Fruit fly (Drosophila melanogaster): ENCODE measurements around the gene CG7443.

The CG7443 gene

dm6 chr3R:8354458-8354857, 30.3 kb downstream of the CG7443 start (continued):
- TF ChIP-seq Lim3 (GFP tag; IDR thresholded peaks at IDR 0.05) (no peak), chif (GFP tag; optimal IDR thresholded peaks at IDR 0.05) (no peak), bsh (GFP tag; optimal IDR thresholded peaks at IDR 0.05) (peak in 1 of 2 experiments; percentile 55), CG10431 (GFP tag; optimal IDR thresholded peaks at IDR 0.05) (no peak), wdn (GFP tag; IDR thresholded peaks at IDR 0.05) (peak; percentile 25; the same call in 1 of the 2 replicates), tap (tag; optimal IDR thresholded peaks at IDR 0.05) (peak; percentile 35), CoRest (tag; optimal IDR thresholded peaks at IDR 0.05) (peak; percentile 0), ro (GFP tag; IDR thresholded peaks at IDR 0.05) (no peak), Abd-B (GFP tag; optimal IDR thresholded peaks at IDR 0.05) (no peak), dimm (GFP tag; IDR thresholded peaks at IDR 0.05) (0 out of 2 replicates have a peak, but pooled peaks have one; percentile 17), bab2 (GFP tag; optimal IDR thresholded peaks at IDR 0.05) (peak; percentile 16), lmd (GFP tag; IDR thresholded peaks at IDR 0.05) (peak; percentile 74), CG3995 (GFP tag; optimal IDR thresholded peaks at IDR 0.05) (no peak), nmo (GFP tag; optimal IDR thresholded peaks at IDR 0.05) (peak; percentile 37), CG8765 (GFP tag; IDR thresholded peaks at IDR 0.05) (no peak), CG11560 (tag; IDR thresholded peaks at IDR 0.05) (no peak), CG9727 (GFP tag; optimal IDR thresholded peaks at IDR 0.05) (peak; percentile 27), CG2712 (tag; optimal IDR thresholded peaks at IDR 0.05) (peak; percentile 42), Ets65A (GFP tag) (no peak), HLHmδ (GFP tag; optimal IDR thresholded peaks at IDR 0.05) (no peak), CG10565 (GFP tag; optimal IDR thresholded peaks at IDR 0.05) (no peak), crol (GFP tag; IDR thresholded peaks at IDR 0.05) (no peak), Gsc (GFP tag; IDR thresholded peaks at IDR 0.05) (no peak), CG9609 (GFP tag; optimal IDR thresholded peaks at IDR 0.05) (no peak), ac (GFP tag; optimal IDR thresholded peaks at IDR 0.05) (no peak), scrt (GFP tag; optimal IDR thresholded peaks at IDR 0.05) (no peak), Meics (GFP tag; optimal IDR thresholded peaks at IDR 0.05) (peak; percentile 56), Fer3 (tag; optimal IDR thresholded peaks at IDR 0.05) (peak; percentile 66), CG12391 (tag; optimal IDR thresholded peaks at IDR 0.05) (peak; percentile 39), CG33557 (GFP tag; optimal IDR thresholded peaks at IDR 0.05) (no peak), ewg (GFP tag; optimal IDR thresholded peaks at IDR 0.05) (no peak), grau (tag; optimal IDR thresholded peaks at IDR 0.05) (peak; percentile 89), hbn (GFP tag; IDR thresholded peaks at IDR 0.05; ENCODE audit: partially characterized antibody) (no peak), prd (optimal IDR thresholded peaks at IDR 0.05) (no peak), prd (GFP tag; IDR thresholded peaks at IDR 0.05) (peak; percentile 76), CG6689 (GFP tag; IDR thresholded peaks at IDR 0.05) (peak; percentile 74), emc (GFP tag; optimal IDR thresholded peaks at IDR 0.05) (no peak), lola (GFP tag; optimal IDR thresholded peaks at IDR 0.05) (no peak), CG9932 (GFP tag; IDR thresholded peaks at IDR 0.05) (peak; percentile 71), zf30C (GFP tag; optimal IDR thresholded peaks at IDR 0.05) (no peak), GATAe (GFP tag; conservative IDR thresholded peaks at IDR 0.05) (no peak), Spps (tag; optimal IDR thresholded peaks at IDR 0.05) (no peak), pum (GFP tag; optimal IDR thresholded peaks at IDR 0.05) (no peak), z (GFP tag; IDR thresholded peaks at IDR 0.05) (no peak), Nf-YA (GFP tag; IDR thresholded peaks at IDR 0.05) (peak; percentile 63), CG15011 (GFP tag; optimal IDR thresholded peaks at IDR 0.05) (no peak), slou (GFP tag; optimal IDR thresholded peaks at IDR 0.05) (no peak), CG2120 (GFP tag; optimal IDR thresholded peaks at IDR 0.05) (peak; percentile 63), CG11504 (tag; optimal IDR thresholded peaks at IDR 0.05) (peak; percentile 54), CG17912 (GFP tag; optimal IDR thresholded peaks at IDR 0.05) (no peak), Lpt (GFP tag; optimal IDR thresholded peaks at IDR 0.05) (no peak), Camta (GFP tag; optimal IDR thresholded peaks at IDR 0.05) (no peak)
